Fruit fly (Drosophila melanogaster) whole organism, larva: ENCODE measurements around the gene Ca-alpha1T.

Source experiments
- noc ChIP-seq: fragments of 200-800 bp; sonication (Bioruptor generic); optimal IDR thresholded peaks from 3 replicates; lab custom pipeline; 2019; ENCODE audit warnings: missing biosample characterization, mild to moderate bottlenecking, missing genetic modification characterization, moderate library complexity

Gene Ca-alpha1T

dm6 chrX:6067281-6068008 is 124.8 kb downstream of the Ca-alpha1T start, which contains the start of gene CG5928:
CG5928 (plus strand) TSS chrX:6067958.
- TF ChIP-seq noc (tag; lab: Kevin White, UChicago): no peak

- no peak for TF ChIP-seq noc (tag; lab: Kevin White, UChicago)
Observed at dm6 chrX:6066316-6066715, 126.0 kb downstream of the Ca-alpha1T start, which contains the start of gene CG43115. CG43115 (minus strand) TSS chrX:6066416.

- TF ChIP-seq noc (tag; lab: Kevin White, UChicago): no peak
Observed at dm6 chrX:6064508-6064907, 127.8 kb downstream of the Ca-alpha1T start.

- no peak for TF ChIP-seq noc (tag; lab: Kevin White, UChicago)
Observed at dm6 chrX:6062160-6062559, 130.1 kb downstream of the Ca-alpha1T start.

- no peak for TF ChIP-seq noc (tag; lab: Kevin White, UChicago)
Observed at dm6 chrX:6059135-6059824, 133.0 kb downstream of the Ca-alpha1T start.
